Worm (Caenorhabditis elegans) whole organism, L4/young adult: Measurements from ENCODE around the gene gst-4.

Experiments used
- W03F9.2 ChIP-seq: fragments of 150-350 bp; optimal IDR thresholded peaks from 2 replicates; lab custom pipeline; 2014; ENCODE audit warnings: missing biosample characterization, missing genetic modification characterization
- dao-5 ChIP-seq: sonication (generic microtip); optimal IDR thresholded peaks from 2 replicates; lab custom pipeline; 2016; ENCODE audit warnings: missing genotype, missing genetic modification characterization, moderate library complexity, missing compliant biosample characterization
- him-1 ChIP-seq: sonication (generic microtip); optimal IDR thresholded peaks from 2 replicates; lab custom pipeline; 2016; ENCODE audit warnings: missing genotype, missing genetic modification reagents, missing genetic modification characterization, missing compliant biosample characterization

- TF ChIP-seq W03F9.2 (no peak), him-1 (tag; lab: Kevin White, UChicago) (no peak), dao-5 (tag; lab: Kevin White, UChicago) (no peak)
Observed at ce11 chrIV:10143640-10144039, 1.6 kb downstream of the gst-4 start, which contains the start of gene msp-38.
